Fruit fly (Drosophila melanogaster): ENCODE results near the gene Ubx.

The Ubx gene

DNA sequence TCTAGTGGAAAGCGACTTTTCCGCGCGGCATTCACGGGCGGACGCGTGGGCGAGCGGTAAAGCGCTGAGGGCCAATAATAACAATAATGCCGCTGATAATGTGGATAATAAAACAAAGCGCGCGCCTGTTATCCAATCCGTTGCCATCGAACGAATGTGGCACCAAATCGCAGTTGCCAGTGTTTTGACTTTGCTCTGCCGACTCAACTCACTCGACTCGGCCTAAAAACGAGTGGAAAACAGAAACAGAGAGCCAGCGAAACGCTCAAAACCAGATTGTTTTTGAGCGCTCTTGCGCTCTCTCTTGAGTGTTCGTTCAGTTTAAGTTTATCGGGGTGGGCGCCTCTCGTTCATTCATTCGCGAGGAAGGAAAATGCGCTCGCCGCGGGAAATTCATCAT lies at the start of gene Ubx:
Gene Ubx (minus strand): TSS at position 158 of the 400 bp plus-strand sequence.
- TF ChIP-seq CTCF (optimal IDR thresholded peaks at IDR 0.05) (no peak), CG8478 (optimal IDR thresholded peaks at IDR 0.05) (no peak)

DNA sequence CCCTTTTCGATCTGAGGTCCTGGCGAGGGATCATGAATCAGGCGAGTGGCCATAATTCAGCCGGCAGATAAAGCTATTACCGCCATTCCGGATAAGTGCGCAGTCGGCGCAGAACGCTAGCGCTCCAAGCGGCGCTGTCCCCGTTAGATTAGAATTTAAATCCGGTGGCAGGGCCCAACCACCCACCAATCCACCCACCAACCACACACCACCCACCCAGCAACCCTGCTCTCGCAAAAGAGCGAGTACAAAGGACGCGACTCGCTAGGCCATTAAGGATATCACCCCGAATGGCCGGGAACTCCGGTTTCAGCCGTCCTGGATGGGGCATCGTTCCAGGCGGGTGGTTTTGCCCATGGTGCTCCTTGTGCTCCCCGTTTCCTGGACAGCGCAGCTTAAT lies 49.8 kb upstream of the Ubx start:
- TF ChIP-seq CTCF (optimal IDR thresholded peaks at IDR 0.05), result no peak
- no peak for TF ChIP-seq CG8478 (optimal IDR thresholded peaks at IDR 0.05)

DNA sequence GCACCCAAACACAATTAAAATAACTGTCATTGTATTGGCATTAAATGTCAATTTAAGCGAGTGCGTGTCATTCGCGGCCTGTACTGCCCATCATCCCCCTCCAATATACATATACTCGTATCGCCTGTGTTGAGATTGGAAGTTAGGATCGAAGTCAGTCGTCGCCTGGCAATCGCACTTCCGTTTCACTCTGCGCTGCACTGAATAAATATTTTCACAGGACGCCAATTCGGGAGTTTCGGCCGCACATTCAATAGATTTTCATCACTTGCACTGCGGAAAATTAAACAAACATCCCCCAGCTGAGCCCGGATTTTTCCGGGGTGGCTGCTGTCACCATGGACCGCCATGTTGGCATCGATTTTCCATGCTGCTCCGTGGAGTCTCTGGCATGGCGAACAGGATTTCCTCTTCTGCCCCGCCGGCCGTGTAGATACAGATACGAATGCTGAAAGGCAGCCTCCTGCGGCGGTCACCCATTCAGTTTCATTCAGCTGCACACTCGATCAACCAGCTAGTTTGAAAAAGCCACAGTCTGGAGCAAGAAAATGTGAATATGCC lies 49.0 kb upstream of the Ubx start:
- TF ChIP-seq CTCF (optimal IDR thresholded peaks at IDR 0.05) (no peak), CG8478 (optimal IDR thresholded peaks at IDR 0.05) (no peak)

DNA sequence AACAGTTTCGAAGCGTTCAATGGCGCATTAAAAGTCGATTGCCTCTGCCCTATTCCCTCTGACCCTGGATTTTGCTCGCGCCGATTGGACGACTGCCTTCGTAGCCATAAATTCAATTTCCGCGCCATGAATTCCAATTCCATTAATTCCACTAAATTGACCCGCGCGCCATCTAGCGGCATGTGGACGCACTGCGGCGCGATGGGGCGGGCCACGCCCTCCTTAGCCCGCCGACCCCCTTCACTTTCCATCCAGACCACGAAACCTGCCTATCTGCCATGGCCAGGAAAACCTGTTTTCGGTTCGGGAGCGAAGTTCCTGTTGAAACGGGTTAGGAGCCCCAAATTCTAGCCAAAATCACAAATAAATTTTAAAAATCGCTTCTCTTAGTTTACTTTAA lies 48.2 kb upstream of the Ubx start:
- TF ChIP-seq CG8478 (optimal IDR thresholded peaks at IDR 0.05) (no peak), CTCF (optimal IDR thresholded peaks at IDR 0.05) (peak; percentile 85 to 87)

DNA sequence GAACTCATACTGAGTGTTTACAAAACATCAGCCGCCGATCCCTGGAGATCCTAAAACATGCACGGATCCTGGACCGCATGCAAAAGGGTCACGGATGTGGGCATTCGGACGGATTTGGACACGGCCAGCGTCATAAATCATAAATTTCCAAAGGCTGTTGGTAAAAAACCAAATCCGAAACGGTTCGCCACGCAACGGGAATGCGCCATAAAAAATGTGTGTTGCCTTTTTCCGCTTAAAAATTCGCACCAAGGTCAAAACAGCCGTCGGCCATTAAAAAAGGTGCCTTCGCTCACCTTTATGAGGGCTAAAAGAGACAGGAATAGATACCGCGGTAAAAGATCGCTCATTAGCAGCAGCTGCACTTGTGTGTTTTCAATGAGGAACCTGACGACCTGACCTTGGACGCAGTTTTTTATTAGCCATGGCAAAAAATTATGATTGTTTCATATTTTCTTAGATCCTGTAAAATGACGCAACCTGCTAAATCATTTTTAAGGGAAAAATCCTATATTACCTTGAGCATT lies 39.0 kb upstream of the Ubx start:
- TF ChIP-seq CTCF (optimal IDR thresholded peaks at IDR 0.05) (no peak), CG8478 (optimal IDR thresholded peaks at IDR 0.05) (no peak)

DNA sequence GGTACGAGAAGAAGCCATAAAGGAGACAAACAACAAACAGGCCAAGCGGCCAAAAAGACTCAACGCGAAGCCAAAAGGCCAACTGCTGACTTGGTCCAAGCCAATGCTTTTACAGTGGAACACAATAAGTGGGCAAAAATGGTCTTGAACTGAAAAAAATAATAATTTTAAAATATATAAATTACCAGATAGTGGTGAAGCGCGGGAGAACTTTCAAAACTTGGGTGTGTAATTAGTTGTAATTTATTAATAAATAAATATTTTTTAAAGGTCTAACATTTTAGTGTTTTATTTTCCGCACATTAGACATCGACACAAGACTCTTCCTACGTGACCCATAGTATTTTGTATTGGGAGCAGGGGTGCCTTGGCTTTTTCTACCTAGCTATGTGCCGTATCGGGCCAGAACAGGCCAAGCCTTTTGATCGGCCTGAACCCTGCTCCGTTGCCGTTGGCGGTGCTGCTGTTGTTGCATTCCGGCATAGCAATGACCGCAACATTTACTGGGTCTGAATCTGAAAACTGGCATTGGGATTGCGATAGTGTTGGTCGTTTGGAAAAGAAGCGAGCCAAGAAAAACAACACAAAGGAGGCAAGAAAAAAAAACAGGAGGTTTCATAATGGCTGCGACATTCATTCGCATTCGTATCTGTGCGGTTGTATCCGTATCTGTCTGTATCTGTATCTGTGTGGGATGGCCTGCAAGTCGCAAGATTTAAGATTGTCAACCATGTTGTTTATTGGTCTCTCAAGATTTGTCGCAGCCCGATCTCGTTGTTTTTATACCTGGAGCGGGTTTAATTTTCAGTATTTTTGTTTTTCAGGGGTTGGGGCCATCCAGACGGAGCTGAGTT lies 37.6 kb upstream of the Ubx start:
- TF ChIP-seq CTCF (optimal IDR thresholded peaks at IDR 0.05), result no peak
- no peak for TF ChIP-seq CG8478 (optimal IDR thresholded peaks at IDR 0.05)

DNA sequence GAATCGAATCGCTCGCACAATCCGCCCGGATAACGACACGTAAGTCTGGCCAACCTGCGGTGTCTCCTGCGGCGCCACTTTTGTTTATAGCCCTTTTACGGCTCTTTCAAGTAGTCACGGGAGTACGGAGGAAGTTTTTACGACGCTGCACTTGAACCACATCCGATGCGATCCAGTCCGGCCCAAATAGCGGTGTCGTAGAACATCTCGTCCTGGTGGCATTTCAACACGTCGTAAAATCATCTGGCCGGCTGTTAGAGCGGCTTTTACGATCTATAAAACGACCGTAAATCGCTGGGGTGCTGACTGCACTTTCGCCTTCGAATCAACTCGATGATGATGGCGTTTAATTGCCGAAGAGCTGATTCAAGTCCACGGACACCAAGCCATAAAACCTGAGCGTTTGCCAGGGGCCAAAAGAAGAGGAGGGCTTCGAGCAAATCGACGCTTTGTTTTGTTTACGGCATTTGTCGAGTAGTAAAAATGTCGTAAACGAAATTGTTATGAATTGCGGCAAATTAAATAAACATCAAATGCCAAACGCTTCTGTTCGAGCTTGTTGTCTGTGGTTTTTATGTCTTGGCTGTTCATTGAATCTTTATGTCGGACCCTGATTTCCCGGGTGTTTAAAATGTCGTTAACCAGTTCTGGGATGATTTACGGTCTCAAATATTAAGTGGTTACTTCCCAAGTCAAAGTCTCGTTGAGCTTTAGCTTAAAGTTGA lies 36.6 kb upstream of the Ubx start:
- TF ChIP-seq CTCF (optimal IDR thresholded peaks at IDR 0.05), result no peak
- no peak for TF ChIP-seq CG8478 (optimal IDR thresholded peaks at IDR 0.05)

DNA sequence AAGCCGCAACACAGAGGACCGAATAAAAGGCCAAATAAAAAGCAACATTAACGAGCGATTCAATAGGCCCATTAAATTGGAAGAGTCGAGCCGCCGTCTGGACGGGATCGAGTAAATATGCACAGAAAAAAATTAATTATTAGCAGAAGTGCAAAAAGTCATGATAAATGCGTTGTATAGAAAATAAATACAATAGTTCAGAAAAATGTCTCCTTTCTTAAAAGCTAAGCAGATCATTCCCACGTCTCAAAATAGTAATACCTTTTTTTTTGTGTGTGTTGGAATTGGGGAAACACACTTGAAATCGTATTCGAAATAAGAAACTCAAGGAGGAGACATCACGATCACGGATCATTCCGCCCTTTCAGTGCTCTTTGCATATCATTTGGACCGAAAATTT lies 35.2 kb upstream of the Ubx start:
- TF ChIP-seq CTCF (optimal IDR thresholded peaks at IDR 0.05) (no peak), CG8478 (optimal IDR thresholded peaks at IDR 0.05) (no peak)

DNA sequence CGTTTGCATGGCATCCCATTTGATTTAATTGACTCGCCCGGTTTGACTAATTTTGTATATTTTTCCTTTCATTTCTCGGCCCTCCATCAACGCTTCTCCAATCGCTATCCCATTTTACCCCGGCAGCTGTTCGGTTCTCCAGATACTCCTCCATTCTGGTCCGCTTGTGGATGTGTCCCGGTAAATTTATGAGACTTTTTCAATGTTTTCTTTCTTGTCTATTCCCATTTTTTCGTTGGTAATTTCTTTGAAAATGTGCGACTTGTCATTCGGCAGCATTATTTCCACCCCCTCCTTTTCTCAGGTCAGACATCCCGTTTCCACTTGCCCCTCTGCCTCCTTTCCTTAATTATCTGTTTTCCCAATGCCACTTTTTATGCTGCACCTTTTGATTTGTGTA lies 31.5 kb upstream of the Ubx start:
- no peak for TF ChIP-seq CG8478 (optimal IDR thresholded peaks at IDR 0.05)
- TF ChIP-seq CTCF (optimal IDR thresholded peaks at IDR 0.05), result no peak

DNA sequence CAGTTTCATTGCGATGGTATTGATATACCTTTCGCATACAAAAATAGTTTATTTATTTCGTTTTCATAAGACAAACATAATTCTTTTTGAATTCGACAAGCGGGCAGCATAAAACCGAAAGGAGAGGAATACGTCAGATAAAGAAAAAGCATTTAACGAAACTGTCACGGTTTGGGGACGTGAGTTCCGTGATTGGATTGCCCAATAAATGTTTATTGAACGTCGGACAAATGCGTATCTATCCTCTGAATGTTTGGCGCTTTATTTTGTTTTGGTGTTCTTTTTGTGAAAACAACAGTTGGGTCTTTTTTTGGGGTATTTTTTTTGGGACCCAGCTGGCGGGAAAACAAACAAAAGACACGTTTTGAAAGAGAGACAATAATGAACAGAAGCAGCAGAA lies 30.9 kb upstream of the Ubx start:
- TF ChIP-seq CTCF (optimal IDR thresholded peaks at IDR 0.05) (no peak), CG8478 (optimal IDR thresholded peaks at IDR 0.05) (no peak)

DNA sequence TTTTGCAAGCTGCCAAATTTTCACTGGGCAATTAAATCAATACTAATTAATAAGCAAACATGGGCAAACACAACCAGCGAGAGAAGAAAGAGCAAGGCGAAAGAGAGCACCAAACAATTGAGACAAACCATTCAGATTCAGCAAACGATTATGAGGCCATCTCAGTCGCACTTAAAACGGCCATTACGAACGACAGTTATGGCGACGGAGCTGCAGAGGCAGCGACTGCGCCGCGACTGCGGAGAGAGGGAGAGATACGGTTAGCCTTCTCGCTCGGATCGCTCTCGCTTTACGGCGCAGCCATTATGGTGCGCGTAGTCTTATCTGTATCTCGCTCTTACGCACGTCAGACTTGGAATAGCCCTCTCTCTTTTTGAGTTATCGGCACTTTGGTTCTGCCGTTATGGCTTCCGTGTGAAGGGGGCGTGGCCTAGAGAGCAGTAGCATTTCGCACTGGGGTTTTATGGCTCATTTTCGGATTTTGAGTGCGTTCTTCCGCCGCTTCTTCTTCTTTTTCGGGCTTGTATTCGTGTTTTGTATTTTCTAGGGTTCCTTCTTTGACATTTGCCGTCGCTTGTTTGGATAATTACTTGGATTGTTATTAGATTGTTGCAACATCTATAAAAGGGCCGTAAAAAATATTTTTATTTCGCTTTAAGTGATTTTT lies 29.8 kb upstream of the Ubx start:
- TF ChIP-seq CG8478 (optimal IDR thresholded peaks at IDR 0.05) (peak; percentile 44), CTCF (optimal IDR thresholded peaks at IDR 0.05) (peak; percentile 50 to 74)

DNA sequence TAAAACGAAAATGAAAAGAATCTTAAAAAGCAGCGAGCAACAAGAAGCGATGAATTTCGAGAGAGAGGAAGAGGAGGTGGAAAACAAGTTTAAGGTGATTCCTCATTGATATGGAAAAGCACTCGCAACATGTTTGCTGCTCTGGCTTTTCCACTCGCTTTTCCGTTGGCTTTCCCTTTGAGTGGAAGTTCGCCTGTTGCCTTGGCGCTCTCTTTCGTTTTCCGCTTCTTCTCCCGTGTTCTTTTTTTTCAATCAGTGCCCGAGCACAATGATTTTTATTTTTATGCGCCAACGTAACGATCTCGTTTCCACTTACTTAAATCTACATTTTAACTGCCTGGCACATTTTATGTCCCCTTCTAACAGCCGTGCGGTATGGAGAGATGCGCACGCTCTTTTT lies 29.2 kb upstream of the Ubx start:
- no peak for TF ChIP-seq CTCF (optimal IDR thresholded peaks at IDR 0.05)
- no peak for TF ChIP-seq CG8478 (optimal IDR thresholded peaks at IDR 0.05)

DNA sequence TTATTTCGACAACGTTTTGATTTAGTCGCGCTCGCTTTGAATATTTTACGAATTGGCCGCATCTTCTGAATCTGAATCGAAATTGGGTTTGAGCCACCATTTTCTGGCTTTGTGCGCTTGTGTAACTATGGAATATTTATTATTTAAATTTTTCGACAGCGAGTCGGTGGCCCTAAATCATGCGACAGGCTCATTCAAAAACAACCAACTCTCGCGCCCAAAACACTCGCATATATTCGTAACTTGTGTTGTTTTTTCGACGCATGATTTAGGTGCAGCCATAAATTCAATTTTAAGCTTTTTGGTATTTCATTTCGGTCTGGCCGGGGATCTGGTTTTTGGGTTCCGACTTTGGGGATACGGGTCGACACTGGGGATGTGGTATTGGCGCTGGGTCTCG lies 20.6 kb upstream of the Ubx start:
- no peak for TF ChIP-seq CG8478 (optimal IDR thresholded peaks at IDR 0.05)

DNA sequence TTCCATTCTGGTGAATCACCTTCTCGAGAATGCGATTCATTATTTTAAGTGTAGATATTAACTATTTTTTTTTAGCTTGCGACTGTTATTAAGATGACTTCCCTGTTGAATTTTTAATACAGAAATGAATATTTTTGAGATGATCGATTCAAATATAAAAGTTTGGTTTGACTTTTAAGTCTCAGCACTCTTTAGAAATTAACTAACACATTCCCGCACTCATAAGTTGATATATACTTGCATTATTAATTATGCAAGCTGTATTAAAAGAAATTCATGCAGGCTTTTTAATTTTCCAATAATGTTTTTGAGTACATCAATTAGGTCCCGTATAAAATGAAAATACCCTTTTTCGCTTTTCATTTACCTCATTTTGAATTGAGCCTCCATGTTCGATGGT lies 17.0 kb upstream of the Ubx start, which contains the start of gene CG31275:
Gene CG31275 (minus strand): TSS at position 101 of the 400 bp plus-strand sequence.
- TF ChIP-seq CG8478 (optimal IDR thresholded peaks at IDR 0.05) (no peak), CTCF (optimal IDR thresholded peaks at IDR 0.05) (no peak)

DNA sequence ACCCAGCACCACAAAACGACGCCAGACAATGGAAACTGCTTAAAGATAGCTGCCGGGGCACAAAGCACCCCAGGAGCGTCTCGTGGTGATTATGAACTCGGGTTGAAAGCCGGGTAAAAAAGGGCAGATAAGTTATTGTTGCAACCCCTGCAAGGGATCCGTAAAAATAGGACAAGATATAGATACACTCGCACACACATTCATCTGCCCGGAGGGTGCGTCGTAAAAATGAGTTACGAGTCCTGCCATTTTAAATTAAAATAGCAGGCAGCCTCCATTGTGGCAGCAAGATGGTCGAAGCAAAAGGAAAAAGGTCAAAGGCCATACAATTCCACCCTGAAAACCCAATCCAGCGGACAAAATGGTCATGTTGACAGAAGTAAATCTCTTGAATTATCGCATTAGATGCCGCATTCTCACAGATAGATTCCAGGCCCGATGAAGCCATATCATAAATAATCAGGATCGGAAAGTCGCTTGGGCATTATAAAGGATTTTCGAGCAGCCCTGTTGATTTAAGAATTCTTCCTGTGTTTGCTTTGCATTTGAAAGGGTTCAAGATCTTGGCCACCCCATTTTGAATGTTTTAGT lies 15.9 kb upstream of the Ubx start:
- TF ChIP-seq CTCF (optimal IDR thresholded peaks at IDR 0.05) (no peak), CG8478 (optimal IDR thresholded peaks at IDR 0.05) (no peak)
